Fruit fly (Drosophila melanogaster) whole organism, pupa: ENCODE measurements around the gene CG46465.

Experiments
- CG13204 ChIP-seq: fragments of 200-800 bp; sonication (Bioruptor generic); optimal IDR thresholded peaks from 2 replicates; lab custom pipeline; 2018; ENCODE audit warnings: missing biosample characterization, mild to moderate bottlenecking, missing genetic modification characterization, moderate library complexity
- CG15710 ChIP-seq: fragments of 200-800 bp; sonication (Bioruptor generic); optimal IDR thresholded peaks from 2 replicates; lab custom pipeline; 2018; ENCODE audit warnings: missing biosample characterization, mild to moderate bottlenecking, missing genetic modification characterization, moderate library complexity
- CG4496 ChIP-seq: fragments of 200-800 bp; sonication (Bioruptor generic); IDR thresholded peaks from 3 replicates; pipeline ENCODE4 v1.3.6; 2022; ENCODE audit warnings: missing biosample characterization, missing genetic modification characterization
- D1 ChIP-seq: fragments of 200-800 bp; sonication (Bioruptor generic); optimal IDR thresholded peaks from 2 replicates; lab custom pipeline; 2018; ENCODE audit warnings: missing biosample characterization, mild to moderate bottlenecking, missing genetic modification characterization, moderate library complexity
- Snoo ChIP-seq: fragments of 200-800 bp; sonication (Bioruptor generic); optimal IDR thresholded peaks from 3 replicates; lab custom pipeline; 2017; ENCODE audit warnings: missing biosample characterization, mild to moderate bottlenecking, missing genetic modification characterization, inconsistent platforms

- TF ChIP-seq CG13204 (GFP tag; lab: Kevin White, UChicago) (no peak), CG15710 (tag; lab: Kevin White, UChicago) (no peak), D1 (tag; lab: Kevin White, UChicago) (no peak), Snoo (tag; lab: Kevin White, UChicago) (no peak), CG4496 (GFP tag; lab: Robert Waterston, UW) (no peak)
These were observed 42.1 kb downstream of the CG46465 start, which contains the start of the genes mib2 and CG31800 for dm6 chr2L:19034213-19034929.
